Fruit fly (Drosophila melanogaster): ENCODE measurements around the gene r2d2.

The r2d2 gene

DNA sequence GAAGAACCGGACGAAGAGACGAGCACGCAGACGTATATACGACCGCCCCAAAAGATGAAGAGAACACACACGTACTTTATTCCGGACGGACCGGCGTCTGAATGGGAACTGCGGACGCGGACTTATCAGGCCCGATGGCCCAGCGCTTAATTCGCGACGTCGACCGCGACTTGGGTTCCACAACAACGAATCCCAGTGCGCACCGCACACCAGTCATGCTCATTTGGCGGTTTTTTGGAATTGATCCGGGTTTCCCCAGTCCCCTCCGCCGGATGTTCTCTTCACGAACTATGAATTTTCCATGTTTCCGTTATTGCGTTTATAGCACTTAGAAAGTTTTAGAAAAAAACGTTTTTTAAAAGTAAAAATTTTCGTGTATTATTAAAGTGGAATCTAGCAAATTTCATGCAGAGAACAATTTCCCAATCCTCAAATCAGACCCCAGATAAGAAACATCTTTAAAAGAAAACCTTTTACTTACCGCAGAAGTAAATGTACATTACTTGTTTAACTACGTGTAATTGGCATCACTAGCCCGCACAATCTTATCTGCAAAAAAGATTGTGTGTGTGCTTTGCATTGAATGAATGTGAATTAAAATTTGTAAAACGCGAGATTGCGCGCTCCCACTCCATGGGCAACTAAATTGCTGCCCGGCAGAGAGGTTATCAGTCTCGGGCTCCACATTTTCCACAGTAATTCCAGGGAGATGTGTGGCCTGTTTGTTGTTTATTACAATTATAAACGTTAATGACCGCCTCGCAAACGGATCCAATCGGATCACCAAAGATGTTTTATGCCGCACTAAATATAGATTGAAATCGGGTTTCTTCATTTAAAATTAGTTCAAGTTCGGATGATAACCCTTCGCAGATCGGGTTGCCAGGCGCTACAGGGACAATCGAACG is 9.2 kb upstream of the r2d2 start, which contains the start of gene CG7149 (continued):
- TF ChIP-seq Lpt (GFP tag; optimal IDR thresholded peaks at IDR 0.05) (no peak), Sox14 (GFP tag; optimal IDR thresholded peaks at IDR 0.05) (no peak), CG8632 (GFP tag; optimal IDR thresholded peaks at IDR 0.05) (no peak), Ets96B (tag; optimal IDR thresholded peaks at IDR 0.05) (peak; percentile 15), CG10669 (GFP tag; optimal IDR thresholded peaks at IDR 0.05) (peak; percentile 16), net (GFP tag; optimal IDR thresholded peaks at IDR 0.05) (peak; percentile 53), svp (GFP tag) (peak; percentile 98), Gug (GFP tag; IDR thresholded peaks at IDR 0.05) (no peak), esn (GFP tag; optimal IDR thresholded peaks at IDR 0.05) (peak; percentile 60), Eip78C (GFP tag) (peak; percentile 81)

DNA sequence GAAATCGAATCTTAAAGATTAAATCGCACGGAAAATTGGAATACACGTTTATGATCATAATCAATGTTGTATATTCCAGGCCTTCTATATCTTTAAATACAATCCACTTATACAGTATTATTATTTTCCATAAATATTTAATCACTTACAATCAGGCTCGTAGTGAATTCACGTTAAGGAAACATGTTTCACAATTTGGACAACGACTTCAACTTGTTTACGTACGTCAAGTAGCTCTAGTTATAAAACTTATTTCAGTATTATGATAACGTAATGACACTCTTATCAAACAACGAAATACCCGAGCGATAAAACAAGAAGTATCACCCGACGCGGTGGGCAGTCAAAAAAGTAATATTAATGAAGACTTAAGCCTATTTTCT is 8.6 kb upstream of the r2d2 start:
- TF ChIP-seq CG8319 (GFP tag; optimal IDR thresholded peaks at IDR 0.05) = no peak

DNA sequence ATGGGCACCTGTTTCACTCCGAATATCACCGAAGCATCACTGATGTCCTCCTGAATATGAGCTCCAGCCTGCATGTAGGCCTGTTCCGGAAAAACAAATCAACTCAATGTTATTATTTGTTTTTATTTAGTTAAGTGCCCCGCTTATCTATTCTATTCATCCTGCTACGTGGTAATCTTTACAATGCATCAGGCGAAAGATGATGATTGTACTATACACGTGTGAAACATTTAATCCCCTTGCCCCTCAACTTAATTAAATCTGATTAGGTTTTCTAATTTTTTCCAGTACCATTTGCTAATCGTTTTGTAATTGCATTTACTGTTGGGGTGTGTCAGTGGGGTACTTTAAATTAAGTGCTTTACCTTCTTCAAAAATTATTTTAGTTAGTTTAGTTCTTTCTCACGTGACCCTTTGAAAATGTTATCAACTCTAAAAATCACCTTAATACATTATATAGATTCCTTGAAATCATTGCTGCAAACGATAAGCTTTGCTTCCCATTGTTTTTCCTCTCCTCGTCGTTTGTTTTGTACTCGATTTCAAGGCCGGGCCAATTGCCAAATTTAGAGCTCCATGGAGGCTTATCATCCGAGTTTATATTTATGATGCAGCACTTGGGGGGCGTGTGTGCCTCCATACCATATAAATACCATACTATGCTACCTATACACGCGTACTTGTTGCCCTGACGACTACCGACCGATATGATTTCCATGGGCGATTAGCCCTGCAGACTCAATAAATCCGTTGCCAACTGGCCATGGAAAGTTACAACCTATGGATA is 5.1 kb upstream of the r2d2 start:
- TF ChIP-seq CG34406 (GFP tag; optimal IDR thresholded peaks at IDR 0.05) = no peak
- TF ChIP-seq CG32006 (GFP tag; optimal IDR thresholded peaks at IDR 0.05) = no peak
- no peak for TF ChIP-seq CG6854 (GFP tag; optimal IDR thresholded peaks at IDR 0.05)
- TF ChIP-seq Blimp-1 (GFP tag; optimal IDR thresholded peaks at IDR 0.05) = no peak
- TF ChIP-seq Ets96B (tag; optimal IDR thresholded peaks at IDR 0.05) = no peak
- no peak for TF ChIP-seq CG8119 (GFP tag; IDR thresholded peaks at IDR 0.05)
- no peak for TF ChIP-seq Sox15 (GFP tag; optimal IDR thresholded peaks at IDR 0.05)
- TF ChIP-seq Eip78C (GFP tag) = no peak
- TF ChIP-seq CG15336 (GFP tag; IDR thresholded peaks at IDR 0.05) = no peak
- TF ChIP-seq dac (GFP tag; optimal IDR thresholded peaks at IDR 0.05) = no peak
- no peak for TF ChIP-seq dsx (GFP tag; optimal IDR thresholded peaks at IDR 0.05; ENCODE audit: poor library complexity, severe bottlenecking)
- no peak for TF ChIP-seq CG4318 (GFP tag; optimal IDR thresholded peaks at IDR 0.05)
- no peak for TF ChIP-seq CG3032 (tag; optimal IDR thresholded peaks at IDR 0.05)
- no peak for TF ChIP-seq lz (GFP tag; optimal IDR thresholded peaks at IDR 0.05)
- no peak for TF ChIP-seq Hr39 (GFP tag; optimal IDR thresholded peaks at IDR 0.05)
- no peak for TF ChIP-seq CG6808 (GFP tag; optimal IDR thresholded peaks at IDR 0.05)

DNA sequence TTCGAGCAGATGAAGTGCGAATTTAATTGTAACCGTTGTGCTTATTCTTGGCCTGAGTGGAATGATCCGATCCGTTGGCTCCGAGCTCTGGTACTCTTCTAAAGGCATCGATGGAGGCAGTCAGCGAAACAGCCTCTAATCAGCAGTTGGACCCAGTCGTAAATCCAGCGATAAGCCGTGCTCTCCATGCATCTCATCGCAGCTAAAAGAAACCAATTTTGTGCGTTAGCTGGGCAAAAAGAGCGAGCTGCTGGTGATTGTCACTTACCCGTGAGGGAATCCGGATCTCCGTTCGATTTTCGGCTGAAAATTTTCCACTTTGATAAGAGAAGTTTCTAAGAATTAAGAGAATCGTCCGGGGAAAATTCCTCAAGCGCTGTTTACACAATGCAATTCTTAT is 4.1 kb upstream of the r2d2 start, which contains the start of gene LKRSDH:
LKRSDH (minus strand) TSS at position 101 of the 400 bp plus-strand sequence.
- TF ChIP-seq Ets96B (tag; optimal IDR thresholded peaks at IDR 0.05) = no peak
- peak; percentile 35 for TF ChIP-seq svp (GFP tag)

DNA sequence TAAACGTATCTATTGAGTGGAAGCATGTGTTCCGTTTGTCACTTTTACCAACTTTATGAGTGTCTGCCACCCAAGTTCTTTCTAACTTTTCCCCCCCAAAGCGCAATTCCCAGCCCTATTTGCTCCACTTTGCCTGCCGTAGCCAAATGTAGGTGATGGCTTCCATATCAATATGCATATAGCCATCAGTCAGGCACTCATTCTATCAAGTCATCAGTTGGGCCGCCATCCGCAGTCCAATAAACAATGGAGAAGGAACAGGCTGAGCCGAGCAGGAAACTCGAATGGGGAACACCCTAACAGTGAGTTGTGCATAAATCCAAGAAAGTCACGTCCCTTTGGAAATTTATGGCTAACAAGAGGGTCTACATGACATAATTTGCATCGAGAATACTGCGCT is 7.6 kb downstream of the r2d2 start:
- TF ChIP-seq dac (GFP tag; optimal IDR thresholded peaks at IDR 0.05) (no peak), Eip75B (GFP tag; optimal IDR thresholded peaks at IDR 0.05) (no peak), CG8632 (GFP tag; optimal IDR thresholded peaks at IDR 0.05) (no peak), Eip78C (GFP tag) (no peak), topi (GFP tag; optimal IDR thresholded peaks at IDR 0.05) (no peak), CG10631 (GFP tag; optimal IDR thresholded peaks at IDR 0.05) (no peak), fkh (GFP tag; optimal IDR thresholded peaks at IDR 0.05) (no peak), Eip93F (GFP tag; optimal IDR thresholded peaks at IDR 0.05) (no peak), CG3032 (tag; optimal IDR thresholded peaks at IDR 0.05) (no peak), cyc (GFP tag; optimal IDR thresholded peaks at IDR 0.05) (no peak), CG31627 (GFP tag; optimal IDR thresholded peaks at IDR 0.05) (no peak), CG34406 (GFP tag; optimal IDR thresholded peaks at IDR 0.05) (no peak), CG6792 (GFP tag; optimal IDR thresholded peaks at IDR 0.05) (no peak), Met (GFP tag; optimal IDR thresholded peaks at IDR 0.05) (no peak)
